Worm (Caenorhabditis elegans): ENCODE data around the gene lin-23.

The lin-23 gene

DNA sequence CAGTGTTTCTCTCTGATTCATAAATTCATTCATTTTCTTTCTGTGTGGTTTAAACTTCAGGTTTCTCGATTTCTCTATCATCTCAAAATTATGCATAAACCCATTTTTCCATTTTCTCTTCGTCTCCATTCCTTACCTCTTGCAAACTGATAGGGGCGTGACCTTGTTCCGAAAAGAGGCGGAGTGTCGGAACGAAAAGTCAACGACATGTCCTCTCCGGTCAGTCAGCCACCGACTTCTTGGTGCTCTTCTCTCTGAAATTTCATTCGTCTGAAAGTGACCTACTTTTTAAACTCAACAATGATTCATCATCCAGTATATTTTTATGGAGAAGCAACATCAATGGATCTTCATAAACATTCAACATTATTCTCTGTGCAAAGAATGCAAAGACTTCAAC is 9.8 kb downstream of the lin-23 start, which contains the start of gene F58F12.12:
Gene F58F12.12, plus strand, starts transcription at position 301 of the 400 bp plus-strand sequence.
- TF ChIP-seq bed-1 (GFP tag; IDR thresholded peaks at IDR 0.05) (no peak), nhr-80 (tag; optimal IDR thresholded peaks at IDR 0.05) (peak; percentile 14), C06A6.2 (GFP tag; conservative IDR thresholded peaks at IDR 0.05) (no peak), let-526 (GFP tag; IDR thresholded peaks at IDR 0.05) (no peak), ama-1 (optimal IDR thresholded peaks at IDR 0.05) (no peak), ama-1 (GFP tag; optimal IDR thresholded peaks at IDR 0.05) (no peak), C17E4.6 (GFP tag; IDR thresholded peaks at IDR 0.05) (no peak), attf-5 (GFP tag; optimal IDR thresholded peaks at IDR 0.05) (no peak), nfya-2 (GFP tag; IDR thresholded peaks at IDR 0.05) (no peak), B0261.1 (tag; optimal IDR thresholded peaks at IDR 0.05) (no peak)

DNA sequence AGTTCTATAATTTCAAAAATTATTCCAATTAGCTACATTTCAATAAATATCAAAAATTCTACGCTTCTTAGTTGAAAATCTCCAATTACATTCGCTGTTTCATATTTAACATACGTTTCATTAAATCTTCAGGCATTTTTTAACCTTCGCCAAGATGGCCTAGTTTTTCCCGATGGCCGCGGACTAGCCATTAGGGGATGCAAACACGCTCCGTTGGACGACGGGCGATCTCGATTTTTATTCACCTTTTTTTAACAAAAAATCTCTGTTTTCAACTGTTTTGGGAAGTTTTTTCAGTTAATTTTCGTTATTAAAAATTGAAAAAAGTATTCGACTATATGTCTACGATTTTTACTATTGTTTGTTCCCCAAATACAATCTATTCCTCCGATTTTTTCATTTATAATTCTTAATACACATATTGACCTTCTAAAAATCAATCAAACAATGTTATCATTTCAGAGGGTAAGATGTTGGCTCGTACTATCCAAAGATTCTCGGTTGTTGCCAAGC is 12.1 kb downstream of the lin-23 start, which contains the start of gene F58F12.1:
Gene F58F12.1, plus strand, starts transcription at position 463 of the 513 bp plus-strand sequence.
- TF ChIP-seq unc-62 (GFP tag; optimal IDR thresholded peaks at IDR 0.05) (no peak), lsl-1 (GFP tag; optimal IDR thresholded peaks at IDR 0.05) (peak; percentile 53), C06A6.2 (GFP tag; conservative IDR thresholded peaks at IDR 0.05) (no peak), Y67H2A.10 (GFP tag; conservative IDR thresholded peaks at IDR 0.05) (0 out of 2 replicates have a peak, but pooled peaks have one; percentile 25), F33H1.4 (GFP tag; IDR thresholded peaks at IDR 0.05) (peak; percentile 15; the same call in 1 of the 2 replicates), mcd-1 (GFP tag; IDR thresholded peaks at IDR 0.05) (peak; percentile 92), madf-6 (GFP tag; IDR thresholded peaks at IDR 0.05) (peak; percentile 46; the same call in 1 of the 2 replicates), hmg-1.2 (GFP tag; IDR thresholded peaks at IDR 0.05) (peak; percentile 38; the same call in 1 of the 2 replicates), F23B12.7 (tag; optimal IDR thresholded peaks at IDR 0.05; ENCODE audit: insufficient read depth) (peak; percentile 93), snpc-4 (GFP tag; optimal IDR thresholded peaks at IDR 0.05) (peak; percentile 27), snpc-4 (tag; optimal IDR thresholded peaks at IDR 0.05) (peak in 2 of 4 experiments; percentile 24 to 57), attf-5 (GFP tag; optimal IDR thresholded peaks at IDR 0.05) (peak; percentile 63), ceh-91 (GFP tag; IDR thresholded peaks at IDR 0.05) (peak; percentile 43), nhr-80 (tag; optimal IDR thresholded peaks at IDR 0.05) (peak; percentile 40), efl-1 (GFP tag; optimal IDR thresholded peaks at IDR 0.05) (peak; percentile 13), tlf-1 (GFP tag; optimal IDR thresholded peaks at IDR 0.05) (peak; percentile 5), dox-1 (GFP tag; IDR thresholded peaks at IDR 0.05) (peak; percentile 56), nhr-27 (tag; optimal IDR thresholded peaks at IDR 0.05) (no peak), snpc-3.4 (tag; optimal IDR thresholded peaks at IDR 0.05) (peak; percentile 46), Y95B8A.8 (GFP tag; IDR thresholded peaks at IDR 0.05) (no peak), xnd-1 (tag; optimal IDR thresholded peaks at IDR 0.05) (no peak), madf-10 (tag; optimal IDR thresholded peaks at IDR 0.05) (no peak), nhr-179 (tag; optimal IDR thresholded peaks at IDR 0.05) (no peak), lin-54 (GFP tag; optimal IDR thresholded peaks at IDR 0.05) (peak; percentile 45), zim-3 (tag; optimal IDR thresholded peaks at IDR 0.05) (no peak), ceh-100 (GFP tag; IDR thresholded peaks at IDR 0.05) (peak; percentile 33; the same call in 1 of the 2 replicates), unc-130 (GFP tag; optimal IDR thresholded peaks at IDR 0.05) (peak; percentile 81), cebp-1 (GFP tag; IDR thresholded peaks at IDR 0.05) (no peak), cebp-1 (tag; optimal IDR thresholded peaks at IDR 0.05) (peak; percentile 10), ztf-6 (GFP tag; IDR thresholded peaks at IDR 0.05) (no peak), D2030.7 (GFP tag; IDR thresholded peaks at IDR 0.05) (peak; percentile 21; the same call in 1 of the 2 replicates), ZK185.1 (tag; optimal IDR thresholded peaks at IDR 0.05; ENCODE audit: poor library complexity, severe bottlenecking) (peak; percentile 63), ztf-18 (tag; optimal IDR thresholded peaks at IDR 0.05) (peak; percentile 41), ceh-27 (GFP tag; optimal IDR thresholded peaks at IDR 0.05) (peak; percentile 53)

Measured in whole organism, young adult.